Fruit fly (Drosophila melanogaster): ENCODE results near the gene Aven.

Aven gene

dm6 chrX:12600802-12601793, 28.3 kb downstream of the Aven start (continued):
- peak; percentile 62 for TF ChIP-seq Med (GFP tag)
- no peak for TF ChIP-seq dan (GFP tag; IDR thresholded peaks at IDR 0.05)
- TF ChIP-seq Doc3 (GFP tag; IDR thresholded peaks at IDR 0.05; ENCODE audit: partially characterized antibody) = no peak
- TF ChIP-seq CG10654 (GFP tag; optimal IDR thresholded peaks at IDR 0.05) = no peak
- no peak for TF ChIP-seq CG5245 (GFP tag; optimal IDR thresholded peaks at IDR 0.05)
- peak; percentile 32 for TF ChIP-seq bigmax (GFP tag; optimal IDR thresholded peaks at IDR 0.05)
- peak; percentile 82 for TF ChIP-seq Nf-YB (GFP tag; optimal IDR thresholded peaks at IDR 0.05)
- peak; percentile 60 for TF ChIP-seq CG2120 (GFP tag; optimal IDR thresholded peaks at IDR 0.05)
- no peak for TF ChIP-seq fru (optimal IDR thresholded peaks at IDR 0.05)
- TF ChIP-seq CG34224 (GFP tag; IDR thresholded peaks at IDR 0.05; ENCODE audit: partially characterized antibody) = no peak
- TF ChIP-seq pum (GFP tag; optimal IDR thresholded peaks at IDR 0.05) = no peak
- no peak for TF ChIP-seq CG34422 (GFP tag; IDR thresholded peaks at IDR 0.05)
- TF ChIP-seq jumu (GFP tag; optimal IDR thresholded peaks at IDR 0.05) = no peak
- no peak for TF ChIP-seq CG7987 (GFP tag; optimal IDR thresholded peaks at IDR 0.05)
- peak; percentile 87 for TF ChIP-seq exex (tag; optimal IDR thresholded peaks at IDR 0.05)
- TF ChIP-seq tgo (GFP tag; IDR thresholded peaks at IDR 0.05) = no peak
- TF ChIP-seq sug (tag; optimal IDR thresholded peaks at IDR 0.05) = peak; percentile 18
- TF ChIP-seq cg (GFP tag; optimal IDR thresholded peaks at IDR 0.05) = peak; percentile 85
- peak; percentile 12 for TF ChIP-seq mam (GFP tag; optimal IDR thresholded peaks at IDR 0.05)
- no peak for TF ChIP-seq CG16815 (GFP tag; optimal IDR thresholded peaks at IDR 0.05)
- no peak for TF ChIP-seq MESR4 (GFP tag; optimal IDR thresholded peaks at IDR 0.05)
- peak; percentile 24; the same call in 1 of the 2 replicates for TF ChIP-seq CG9932 (GFP tag; IDR thresholded peaks at IDR 0.05)
- no peak for TF ChIP-seq vvl (GFP tag; IDR thresholded peaks at IDR 0.05)
- TF ChIP-seq chinmo (GFP tag; IDR thresholded peaks at IDR 0.05; ENCODE audit: partially characterized antibody) = 0 out of 4 replicates have a peak, but pooled peaks have one; percentile 49
- TF ChIP-seq dysf (GFP tag; IDR thresholded peaks at IDR 0.05) = no peak
- no peak for TF ChIP-seq ara (GFP tag; IDR thresholded peaks at IDR 0.05)
- peak; percentile 85 for TF ChIP-seq Nf-YC (tag; optimal IDR thresholded peaks at IDR 0.05)
- TF ChIP-seq pho (GFP tag; optimal IDR thresholded peaks at IDR 0.05) = peak; percentile 1
- peak; percentile 50 for TF ChIP-seq sens (GFP tag)
- peak; percentile 37 to 94 for TF ChIP-seq insv (GFP tag; optimal IDR thresholded peaks at IDR 0.05)
- TF ChIP-seq trh (GFP tag; optimal IDR thresholded peaks at IDR 0.05) = no peak
- TF ChIP-seq wor (GFP tag; IDR thresholded peaks at IDR 0.05) = no peak
- TF ChIP-seq CG7271 (tag; optimal IDR thresholded peaks at IDR 0.05) = no peak
- TF ChIP-seq phol (tag; optimal IDR thresholded peaks at IDR 0.05) = no peak
- TF ChIP-seq Atf3 (GFP tag; optimal IDR thresholded peaks at IDR 0.05) = no peak
- no peak for TF ChIP-seq sim (GFP tag; IDR thresholded peaks at IDR 0.05)
- no peak for TF ChIP-seq fd102C (GFP tag; optimal IDR thresholded peaks at IDR 0.05)
- peak; percentile 96 for TF ChIP-seq CG4360 (GFP tag; IDR thresholded peaks at IDR 0.05)
- TF ChIP-seq caup (GFP tag; optimal IDR thresholded peaks at IDR 0.05; ENCODE audit: severe bottlenecking) = no peak
- peak; percentile 97 for TF ChIP-seq pfk (GFP tag; optimal IDR thresholded peaks at IDR 0.05)
- no peak for TF ChIP-seq CG4854 (GFP tag; optimal IDR thresholded peaks at IDR 0.05)
- TF ChIP-seq CG1024 (GFP tag; IDR thresholded peaks at IDR 0.05) = no peak
- no peak for TF ChIP-seq CG6272 (GFP tag; IDR thresholded peaks at IDR 0.05)
- TF ChIP-seq ato (GFP tag; IDR thresholded peaks at IDR 0.05; ENCODE audit: partially characterized antibody) = no peak
- no peak for TF ChIP-seq Ets97D (GFP tag; optimal IDR thresholded peaks at IDR 0.05)
- TF ChIP-seq CG2678 (tag; optimal IDR thresholded peaks at IDR 0.05) = no peak
- no peak for TF ChIP-seq lov (optimal IDR thresholded peaks at IDR 0.05)
- no peak for TF ChIP-seq lov (GFP tag; IDR thresholded peaks at IDR 0.05)
- TF ChIP-seq CkIIα-i1 (GFP tag; IDR thresholded peaks at IDR 0.05) = no peak
- no peak for TF ChIP-seq dmrt99B (tag; optimal IDR thresholded peaks at IDR 0.05)
